Worm (Caenorhabditis elegans): ENCODE measurements around the gene stdh-3.

- no peak for TF ChIP-seq nfyb-1 (GFP tag; IDR thresholded peaks at IDR 0.05)
- TF ChIP-seq let-526 (GFP tag; IDR thresholded peaks at IDR 0.05) = no peak
- TF ChIP-seq die-1 (tag; optimal IDR thresholded peaks at IDR 0.05) = no peak
- no peak for TF ChIP-seq F22D6.2 (tag; optimal IDR thresholded peaks at IDR 0.05)
- no peak for TF ChIP-seq chd-7 (tag; optimal IDR thresholded peaks at IDR 0.05)
- no peak for TF ChIP-seq athp-1 (tag; optimal IDR thresholded peaks at IDR 0.05)
- TF ChIP-seq B0261.1 (tag; optimal IDR thresholded peaks at IDR 0.05) = no peak
- no peak for TF ChIP-seq zim-3 (tag; optimal IDR thresholded peaks at IDR 0.05)
- TF ChIP-seq tbx-9 (tag; optimal IDR thresholded peaks at IDR 0.05; ENCODE audit: borderline replicate concordance) = no peak
- TF ChIP-seq F52B5.7 (tag; optimal IDR thresholded peaks at IDR 0.05) = no peak
- TF ChIP-seq attf-6 (GFP tag; IDR thresholded peaks at IDR 0.05) = no peak
These were observed at the start of gene stdh-3 for ce11 chrV:13904446-13904845.
